Fruit fly (Drosophila melanogaster) whole organism, embryonic: ENCODE results near the gene CG8312.

Experiments used
- Ada2b ChIP-seq: fragments of 200-800 bp; sonication (Bioruptor generic); IDR thresholded peaks from 2 replicates; pipeline ENCODE4 v1.3.6; 2022; ENCODE audit warnings: missing biosample characterization, missing genetic modification characterization
- Bteb2 ChIP-seq: fragments of 200-800 bp; sonication (Bioruptor generic); optimal IDR thresholded peaks from 2 replicates; lab custom pipeline; 2016; ENCODE audit warnings: missing biosample characterization, missing genetic modification characterization
- C15 ChIP-seq: fragments of 200-800 bp; sonication (Bioruptor generic); IDR thresholded peaks from 3 replicates; pipeline ENCODE4 v1.3.6; 2022; ENCODE audit warnings: missing biosample characterization, missing genetic modification characterization
- CG10147 ChIP-seq: fragments of 200-800 bp; sonication (Bioruptor generic); optimal IDR thresholded peaks from 2 replicates; lab custom pipeline; 2019; ENCODE audit warnings: missing biosample characterization, mild to moderate bottlenecking, missing genetic modification characterization, moderate library complexity
- CG12391 ChIP-seq: fragments of 200-800 bp; sonication (Bioruptor generic); optimal IDR thresholded peaks from 3 replicates; lab custom pipeline; 2018; ENCODE audit warnings: missing biosample characterization, mild to moderate bottlenecking, missing genetic modification characterization, moderate library complexity
- CG15011 ChIP-seq: fragments of 200-800 bp; sonication (Bioruptor generic); optimal IDR thresholded peaks from 3 replicates; lab custom pipeline; 2018; ENCODE audit warnings: missing biosample characterization, mild to moderate bottlenecking, missing genetic modification characterization
- CG18764 ChIP-seq: fragments of 200-800 bp; sonication (Bioruptor generic); optimal IDR thresholded peaks from 3 replicates; lab custom pipeline; 2016; ENCODE audit warnings: missing biosample characterization, missing genetic modification characterization
- CG2199 ChIP-seq: fragments of 200-800 bp; sonication (Bioruptor generic); IDR thresholded peaks from 3 replicates; pipeline ENCODE4 v1.3.6; 2022; ENCODE audit warnings: missing biosample characterization, missing genetic modification characterization
- CG31365 ChIP-seq: fragments of 200-800 bp; sonication (Bioruptor generic); optimal IDR thresholded peaks from 2 replicates; lab custom pipeline; 2018; ENCODE audit warnings: missing biosample characterization, mild to moderate bottlenecking, missing genetic modification characterization
- CG4854 ChIP-seq: fragments of 200-800 bp; sonication (Bioruptor generic); optimal IDR thresholded peaks from 2 replicates; lab custom pipeline; 2016; ENCODE audit warnings: missing biosample characterization, missing genetic modification characterization, inconsistent platforms
- CG6654 ChIP-seq: fragments of 200-800 bp; sonication (Bioruptor generic); optimal IDR thresholded peaks from 2 replicates; lab custom pipeline; 2017; ENCODE audit warnings: missing biosample characterization, mild to moderate bottlenecking, missing genetic modification characterization
- CG9215 ChIP-seq: fragments of 200-800 bp; sonication (Bioruptor generic); IDR thresholded peaks from 2 replicates; pipeline ENCODE4 v1.3.6; 2022; ENCODE audit warnings: missing biosample characterization, missing genetic modification characterization
- HmgD ChIP-seq: fragments of 200-800 bp; sonication (Bioruptor generic); optimal IDR thresholded peaks from 3 replicates; lab custom pipeline; 2016; ENCODE audit warnings: missing biosample characterization, missing genetic modification characterization
- Hr78 ChIP-seq, 2 experiments: fragments of 200-800 bp in 1 of 2; fragments of >200 bp in 1 of 2; sonication (Bioruptor generic) in 1 of 2; optimal IDR thresholded peaks; 2 replicates each; lab custom pipeline; 2017 to 2019; ENCODE audit warnings: missing biosample characterization in 2 of 2, missing genetic modification characterization in 2 of 2, mild to moderate bottlenecking in 1 of 2, moderate library complexity in 1 of 2
- Kr ChIP-seq: fragments of 200-800 bp; sonication (Bioruptor generic); optimal IDR thresholded peaks from 2 replicates; lab custom pipeline; 2017; ENCODE audit warnings: missing biosample characterization, mild to moderate bottlenecking, missing genetic modification characterization
- Mes4 ChIP-seq: fragments of 200-800 bp; sonication (Bioruptor generic); optimal IDR thresholded peaks from 2 replicates; lab custom pipeline; 2016; ENCODE audit warnings: missing biosample characterization, missing genetic modification characterization
- Mrtf ChIP-seq: fragments of 200-800 bp; sonication (Bioruptor generic); IDR thresholded peaks from 3 replicates; pipeline ENCODE4 v1.3.6; 2022; ENCODE audit warnings: missing biosample characterization, missing genetic modification characterization
- NK7.1 ChIP-seq: fragments of 200-800 bp; sonication (Bioruptor generic); optimal IDR thresholded peaks from 3 replicates; lab custom pipeline; 2016; ENCODE audit warnings: missing biosample characterization, missing genetic modification characterization
- Pdp1 ChIP-seq, 2 experiments: fragments of 200-800 bp; sonication (Bioruptor generic); optimal IDR thresholded peaks; 3 replicates each; lab custom pipeline; 2016; ENCODE audit warnings: missing biosample characterization in 2 of 2, missing genetic modification characterization in 2 of 2, mild to moderate bottlenecking in 1 of 2, moderate library complexity in 1 of 2
- Sox102F ChIP-seq: fragments of 200-800 bp; sonication (Bioruptor generic); optimal IDR thresholded peaks from 2 replicates; lab custom pipeline; 2018; ENCODE audit warnings: missing biosample characterization, mild to moderate bottlenecking, missing genetic modification characterization, moderate library complexity
- Trl ChIP-seq, 3 experiments: fragments of >200 bp in 2 of 3; fragments of 200-800 bp in 1 of 3; sonication (Bioruptor generic) in 1 of 3; optimal IDR thresholded peaks; 2 replicates in 1 of 3; 3 replicates in 2 of 3; lab custom pipeline; 2016 to 2017; ENCODE audit warnings: missing biosample characterization in 1 of 3, missing genetic modification characterization in 1 of 3
- aop ChIP-seq: fragments of 200-800 bp; sonication (Bioruptor generic); IDR thresholded peaks from 2 replicates; pipeline ENCODE4 v1.3.6; 2022; ENCODE audit warnings: missing biosample characterization, missing genetic modification characterization
- ara ChIP-seq: fragments of 200-800 bp; sonication (Bioruptor generic); IDR thresholded peaks from 2 replicates; pipeline ENCODE4 v1.3.6; 2022; ENCODE audit warnings: missing biosample characterization, missing genetic modification characterization
- ase ChIP-seq: fragments of 200-800 bp; sonication (Bioruptor generic); IDR thresholded peaks from 3 replicates; pipeline ENCODE4 v1.3.6; 2022; ENCODE audit warnings: missing biosample characterization, missing genetic modification characterization
- bcd ChIP-seq: fragments of 200-800 bp; sonication (Bioruptor generic); optimal IDR thresholded peaks from 2 replicates; lab custom pipeline; 2017; ENCODE audit warnings: missing biosample characterization, mild to moderate bottlenecking, missing genetic modification characterization
- chif ChIP-seq, 2 experiments: fragments of 200-800 bp; sonication (Bioruptor generic); optimal IDR thresholded peaks; 3 replicates each; lab custom pipeline; 2016; ENCODE audit warnings: missing biosample characterization in 2 of 2, missing genetic modification characterization in 2 of 2
- exex ChIP-seq: fragments of 200-800 bp; sonication (Bioruptor generic); optimal IDR thresholded peaks from 4 replicates; lab custom pipeline; 2018; ENCODE audit warnings: missing biosample characterization, mild to moderate bottlenecking, missing genetic modification characterization, moderate library complexity
- fd96Cb ChIP-seq: fragments of 200-800 bp; sonication (Bioruptor generic); optimal IDR thresholded peaks from 2 replicates; lab custom pipeline; 2018; ENCODE audit warnings: missing biosample characterization, mild to moderate bottlenecking, missing genetic modification characterization, moderate library complexity
- gem ChIP-seq: fragments of 200-800 bp; sonication (Bioruptor generic); optimal IDR thresholded peaks from 2 replicates; lab custom pipeline; 2019; ENCODE audit warnings: missing biosample characterization, mild to moderate bottlenecking, missing genetic modification characterization, moderate library complexity
- hkb ChIP-seq, 2 experiments: fragments of 200-800 bp in 1 of 2; fragments of >200 bp in 1 of 2; sonication (Bioruptor generic) in 1 of 2; IDR thresholded peaks in 1 of 2; optimal IDR thresholded peaks in 1 of 2; 2 replicates each; pipeline versions ENCODE4 v1.3.6 to Lab custom; 2017 to 2022; ENCODE audit warnings: missing biosample characterization in 1 of 2, missing genetic modification characterization in 1 of 2
- inv ChIP-seq: fragments of 200-800 bp; sonication (Bioruptor generic); IDR thresholded peaks from 2 replicates; pipeline ENCODE4 v1.3.6; 2022; ENCODE audit warnings: missing biosample characterization, missing genetic modification characterization; ENCODE audit not compliant: partially characterized antibody
- lbe ChIP-seq: fragments of 200-800 bp; sonication (Bioruptor generic); optimal IDR thresholded peaks from 2 replicates; lab custom pipeline; 2016; ENCODE audit warnings: missing biosample characterization, mild to moderate bottlenecking, missing genetic modification characterization
- mam ChIP-seq: fragments of 200-800 bp; sonication (Bioruptor generic); optimal IDR thresholded peaks from 3 replicates; lab custom pipeline; 2016; ENCODE audit warnings: missing biosample characterization, missing genetic modification characterization
- nau ChIP-seq: fragments of 200-800 bp; sonication (Bioruptor generic); optimal IDR thresholded peaks from 3 replicates; lab custom pipeline; 2017; ENCODE audit warnings: missing biosample characterization, mild to moderate bottlenecking, missing genetic modification characterization, missing genetic modification reagents
- schlank ChIP-seq: fragments of 200-800 bp; sonication (Bioruptor generic); optimal IDR thresholded peaks from 2 replicates; lab custom pipeline; 2018; ENCODE audit warnings: missing biosample characterization, mild to moderate bottlenecking, missing genetic modification characterization
- shn ChIP-seq: fragments of 200-800 bp; sonication (Bioruptor generic); optimal IDR thresholded peaks from 3 replicates; lab custom pipeline; 2016; ENCODE audit warnings: missing biosample characterization, missing genetic modification characterization
- slp2 ChIP-seq: fragments of 200-800 bp; sonication (Bioruptor generic); optimal IDR thresholded peaks from 2 replicates; lab custom pipeline; 2016; ENCODE audit warnings: missing biosample characterization, missing genetic modification characterization
- sob ChIP-seq: fragments of 200-800 bp; sonication (Bioruptor generic); IDR thresholded peaks from 2 replicates; pipeline ENCODE4 v1.3.6; 2022; ENCODE audit warnings: missing biosample characterization, missing genetic modification characterization
- sr ChIP-seq: fragments of 200-800 bp; sonication (Bioruptor generic); IDR thresholded peaks from 3 replicates; pipeline ENCODE4 v1.3.6; 2022; ENCODE audit warnings: missing biosample characterization, missing genetic modification characterization
- tap ChIP-seq: fragments of 200-800 bp; optimal IDR thresholded peaks from 3 replicates; lab custom pipeline; 2019; ENCODE audit warnings: missing biosample characterization, mild to moderate bottlenecking, missing genetic modification characterization, moderate library complexity
- ttk ChIP-seq: fragments of 200-800 bp; sonication (Bioruptor generic); IDR thresholded peaks from 2 replicates; pipeline ENCODE4 v2.1.2; 2022; ENCODE audit warnings: missing biosample characterization, missing genetic modification characterization
- tx ChIP-seq: fragments of 200-800 bp; sonication (Bioruptor generic); optimal IDR thresholded peaks from 2 replicates; lab custom pipeline; 2016; ENCODE audit warnings: missing biosample characterization, missing genetic modification characterization

CG8312 gene

DNA sequence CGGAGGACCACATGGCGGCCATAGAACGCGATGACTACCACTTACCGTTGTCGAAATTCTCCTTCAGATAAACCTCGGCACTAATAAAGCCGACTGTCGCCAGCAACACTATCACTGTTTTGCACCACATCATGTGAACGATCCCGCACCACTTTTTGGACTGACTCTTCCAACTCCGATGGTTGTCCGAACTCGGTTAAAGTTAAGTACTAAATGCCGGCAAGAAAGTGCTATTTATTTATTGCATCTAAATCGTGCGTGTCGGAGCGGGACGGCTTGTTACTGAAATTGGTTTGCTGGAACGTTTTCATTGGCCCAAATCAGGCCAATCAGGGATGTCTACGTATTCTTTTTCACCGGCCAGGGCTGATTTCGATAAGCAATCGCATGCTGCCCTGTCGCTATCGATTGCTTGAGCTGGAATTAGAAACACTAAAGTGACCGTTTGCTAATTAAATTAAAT is 39.6 kb downstream of the CG8312 start, which contains the start of gene Calr (continued):
- TF ChIP-seq Hr78 (GFP tag; optimal IDR thresholded peaks at IDR 0.05; lab: Kevin White, UChicago) (no peak), hkb (optimal IDR thresholded peaks at IDR 0.05; lab: Kevin White, UChicago) (no peak), hkb (GFP tag; IDR thresholded peaks at IDR 0.05; lab: Robert Waterston, UW) (no peak), ara (GFP tag; lab: Robert Waterston, UW) (no peak), CG2199 (no peak), Kr (GFP tag; lab: Kevin White, UChicago) (no peak), slp2 (GFP tag; lab: Kevin White, UChicago) (no peak), tx (GFP tag; lab: Kevin White, UChicago) (no peak), schlank (tag; lab: Kevin White, UChicago) (peak; percentile 7), CG12391 (tag; lab: Kevin White, UChicago) (peak; percentile 45), aop (GFP tag; lab: Robert Waterston, UW) (no peak), tap (tag; lab: Kevin White, UChicago) (no peak), CG15011 (GFP tag; lab: Kevin White, UChicago) (no peak), Bteb2 (GFP tag; lab: Kevin White, UChicago) (no peak), exex (tag; lab: Kevin White, UChicago) (peak; percentile 38), chif (GFP tag; optimal IDR thresholded peaks at IDR 0.05; lab: Kevin White, UChicago) (peak in 1 of 2 experiments; percentile 3), CG4854 (GFP tag; lab: Kevin White, UChicago) (no peak), bcd (GFP tag; lab: Kevin White, UChicago) (peak; percentile 36), C15 (GFP tag; lab: Robert Waterston, UW) (no peak), mam (GFP tag; lab: Kevin White, UChicago) (no peak), Mrtf (no peak), CG9215 (GFP tag; lab: Robert Waterston, UW) (no peak), Ada2b (GFP tag; lab: Robert Waterston, UW) (no peak), ttk (no peak), HmgD (GFP tag; lab: Kevin White, UChicago) (peak; percentile 63), CG31365 (tag; lab: Kevin White, UChicago) (peak; percentile 43), sr (GFP tag; lab: Robert Waterston, UW) (no peak), CG6654 (GFP tag; lab: Kevin White, UChicago) (no peak), Pdp1 (GFP tag; optimal IDR thresholded peaks at IDR 0.05; lab: Kevin White, UChicago) (no peak), Sox102F (no peak), Mes4 (GFP tag; lab: Kevin White, UChicago) (peak; percentile 1), NK7.1 (GFP tag; lab: Kevin White, UChicago) (peak; percentile 37), sob (GFP tag; lab: Robert Waterston, UW) (no peak), ase (GFP tag; lab: Robert Waterston, UW) (no peak), fd96Cb (tag; lab: Kevin White, UChicago) (no peak), nau (peak; percentile 33), shn (GFP tag; lab: Kevin White, UChicago) (peak; percentile 43), CG10147 (GFP tag; lab: Kevin White, UChicago) (no peak), lbe (GFP tag; lab: Kevin White, UChicago) (peak; percentile 60), gem (no peak), Trl (optimal IDR thresholded peaks at IDR 0.05; lab: Kevin White, UChicago) (no peak), Trl (GFP tag; optimal IDR thresholded peaks at IDR 0.05; lab: Kevin White, UChicago) (no peak), inv (GFP tag; lab: Robert Waterston, UW) (no peak), CG18764 (GFP tag; lab: Kevin White, UChicago) (no peak)
